Fruit fly (Drosophila melanogaster): ENCODE data around the gene ppan.

The ppan gene

DNA sequence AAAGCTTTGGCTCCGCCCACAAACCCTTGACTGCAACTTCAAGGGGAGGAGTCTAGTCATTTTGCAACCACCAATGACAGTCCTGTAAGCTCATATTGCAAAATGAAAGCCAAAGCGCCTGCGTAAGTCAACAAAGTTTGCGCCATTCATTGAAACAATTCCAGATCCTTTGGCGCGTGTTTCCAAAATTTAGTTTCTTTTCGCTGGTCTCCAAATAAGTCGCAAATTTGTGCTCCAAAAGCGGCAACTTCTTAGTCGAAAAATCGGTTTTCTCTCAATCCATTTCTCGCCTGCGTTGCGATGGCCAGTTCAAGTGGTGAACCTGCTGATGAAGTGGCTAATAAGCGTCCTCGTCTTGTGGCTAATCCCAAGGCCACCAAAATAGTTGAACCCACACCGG lies 42.3 kb upstream of the ppan start, which contains the start of gene dmrt93B:
Gene dmrt93B, plus strand, starts transcription at position 301 of the 400 bp plus-strand sequence.
- TF ChIP-seq Ets65A (GFP tag) (no peak), Nf-YB (GFP tag; optimal IDR thresholded peaks at IDR 0.05) (peak; percentile 7)

DNA sequence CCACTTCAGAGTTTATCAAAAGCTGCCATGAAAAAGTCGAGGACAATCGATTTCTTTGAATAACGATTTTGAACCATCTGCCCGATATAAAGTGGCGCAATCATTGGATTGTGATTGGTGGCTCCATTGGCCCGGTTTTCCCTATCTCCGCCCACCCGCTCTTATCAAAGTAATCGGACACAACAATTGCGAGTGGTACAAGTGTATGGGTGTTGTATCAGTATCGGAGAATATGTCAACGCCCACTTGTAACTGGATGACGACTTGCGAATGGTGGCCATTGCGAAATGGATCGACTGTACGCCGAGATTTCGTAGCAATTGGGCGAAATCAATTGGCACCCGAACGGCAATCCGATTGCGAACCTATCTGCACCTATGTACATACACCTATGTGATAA lies 38.5 kb upstream of the ppan start:
- TF ChIP-seq CG6254 (GFP tag; optimal IDR thresholded peaks at IDR 0.05) (no peak), bab2 (GFP tag; optimal IDR thresholded peaks at IDR 0.05) (no peak), cg (GFP tag; optimal IDR thresholded peaks at IDR 0.05) (peak; percentile 1), CG17612 (GFP tag; IDR thresholded peaks at IDR 0.05) (no peak), Nf-YB (GFP tag; optimal IDR thresholded peaks at IDR 0.05) (peak; percentile 89), Hsf (GFP tag; optimal IDR thresholded peaks at IDR 0.05) (no peak), CG7271 (tag; optimal IDR thresholded peaks at IDR 0.05) (no peak), CG18619 (GFP tag; optimal IDR thresholded peaks at IDR 0.05) (no peak), CG3726 (GFP tag; IDR thresholded peaks at IDR 0.05) (no peak), CkIIα-i1 (GFP tag; IDR thresholded peaks at IDR 0.05) (no peak), esg (GFP tag; conservative IDR thresholded peaks at IDR 0.05) (no peak), Xbp1 (GFP tag; optimal IDR thresholded peaks at IDR 0.05) (no peak), Ets65A (GFP tag) (peak; percentile 23), sima (GFP tag; optimal IDR thresholded peaks at IDR 0.05) (no peak), hbn (GFP tag; IDR thresholded peaks at IDR 0.05; ENCODE audit: partially characterized antibody) (no peak), CG33557 (GFP tag; optimal IDR thresholded peaks at IDR 0.05) (no peak), vnd (GFP tag; IDR thresholded peaks at IDR 0.05; ENCODE audit: partially characterized antibody) (no peak), Doc2 (GFP tag; IDR thresholded peaks at IDR 0.05) (no peak), CG17829 (tag; optimal IDR thresholded peaks at IDR 0.05) (no peak), sim (GFP tag; IDR thresholded peaks at IDR 0.05) (no peak), CG2678 (tag; optimal IDR thresholded peaks at IDR 0.05) (no peak), GATAe (GFP tag; conservative IDR thresholded peaks at IDR 0.05) (peak; percentile 57; the same call in 1 of the 2 replicates), CG7928 (GFP tag; optimal IDR thresholded peaks at IDR 0.05) (no peak), Camta (GFP tag; optimal IDR thresholded peaks at IDR 0.05) (no peak), Gug (GFP tag; IDR thresholded peaks at IDR 0.05) (no peak), Atf6 (GFP tag; IDR thresholded peaks at IDR 0.05) (no peak), bigmax (GFP tag; optimal IDR thresholded peaks at IDR 0.05) (no peak), sug (tag; optimal IDR thresholded peaks at IDR 0.05) (no peak), trem (tag; optimal IDR thresholded peaks at IDR 0.05) (no peak), CG7786 (GFP tag; optimal IDR thresholded peaks at IDR 0.05) (no peak), cwo (GFP tag; optimal IDR thresholded peaks at IDR 0.05) (no peak), Nf-YC (tag; optimal IDR thresholded peaks at IDR 0.05) (peak; percentile 92), CG43689 (GFP tag; IDR thresholded peaks at IDR 0.05) (no peak), mirr (GFP tag; optimal IDR thresholded peaks at IDR 0.05) (peak; percentile 13), tin (GFP tag; optimal IDR thresholded peaks at IDR 0.05) (no peak), NFAT (GFP tag; IDR thresholded peaks at IDR 0.05) (no peak), grau (tag; optimal IDR thresholded peaks at IDR 0.05) (no peak), vfl (GFP tag; optimal IDR thresholded peaks at IDR 0.05) (no peak)

DNA sequence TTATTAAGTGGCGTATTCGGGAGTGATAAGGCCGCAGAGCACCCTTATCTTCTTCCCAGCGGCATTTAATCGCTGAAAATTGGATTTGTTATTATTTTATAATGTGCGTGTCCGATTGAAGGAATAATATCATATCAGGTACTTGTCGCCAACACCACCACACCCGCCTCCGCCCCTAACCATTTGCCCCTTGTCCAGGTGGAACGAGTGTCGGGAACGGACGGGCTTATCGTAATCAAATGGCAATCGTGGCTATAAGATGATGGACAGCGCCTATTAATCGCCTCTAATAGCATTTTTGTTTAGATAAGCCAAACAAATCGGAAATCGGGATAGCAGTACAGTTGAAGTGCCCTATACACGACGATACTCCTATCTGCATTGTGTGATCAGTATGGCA lies 37.8 kb upstream of the ppan start:
- peak; percentile 67 for TF ChIP-seq Hey (tag; optimal IDR thresholded peaks at IDR 0.05)
- no peak for TF ChIP-seq CG32767 (GFP tag; IDR thresholded peaks at IDR 0.05)
- TF ChIP-seq sug (tag; optimal IDR thresholded peaks at IDR 0.05): peak; percentile 81
- no peak for TF ChIP-seq CTCF (GFP tag; optimal IDR thresholded peaks at IDR 0.05)
- TF ChIP-seq GATAe (GFP tag; conservative IDR thresholded peaks at IDR 0.05): peak; percentile 40; the same call in 1 of the 2 replicates
- no peak for TF ChIP-seq Xbp1 (GFP tag; optimal IDR thresholded peaks at IDR 0.05)
- peak; percentile 94 for TF ChIP-seq CG12769 (tag; optimal IDR thresholded peaks at IDR 0.05)
- TF ChIP-seq CG34376 (GFP tag; optimal IDR thresholded peaks at IDR 0.05): peak; percentile 84
- TF ChIP-seq Lpt (GFP tag; optimal IDR thresholded peaks at IDR 0.05): no peak
- no peak for TF ChIP-seq pan (optimal IDR thresholded peaks at IDR 0.05)
- TF ChIP-seq pan (GFP tag; optimal IDR thresholded peaks at IDR 0.05 in 1 of 2, IDR thresholded peaks at IDR 0.05 in 1 of 2): no peak
- TF ChIP-seq CG2678 (tag; optimal IDR thresholded peaks at IDR 0.05): no peak
- TF ChIP-seq vnd (GFP tag; IDR thresholded peaks at IDR 0.05; ENCODE audit: partially characterized antibody): peak; percentile 55; the same call in 2 of the 3 replicates
- TF ChIP-seq HmgZ (tag; optimal IDR thresholded peaks at IDR 0.05): peak; percentile 53
- TF ChIP-seq CG2202 (tag; optimal IDR thresholded peaks at IDR 0.05): no peak
- no peak for TF ChIP-seq trh (GFP tag; optimal IDR thresholded peaks at IDR 0.05)
- TF ChIP-seq lab (GFP tag; optimal IDR thresholded peaks at IDR 0.05): peak; percentile 11
- no peak for TF ChIP-seq Spps (tag; optimal IDR thresholded peaks at IDR 0.05)
